Worm (Caenorhabditis elegans): ENCODE data around the gene pfs-2.

Gene pfs-2

DNA sequence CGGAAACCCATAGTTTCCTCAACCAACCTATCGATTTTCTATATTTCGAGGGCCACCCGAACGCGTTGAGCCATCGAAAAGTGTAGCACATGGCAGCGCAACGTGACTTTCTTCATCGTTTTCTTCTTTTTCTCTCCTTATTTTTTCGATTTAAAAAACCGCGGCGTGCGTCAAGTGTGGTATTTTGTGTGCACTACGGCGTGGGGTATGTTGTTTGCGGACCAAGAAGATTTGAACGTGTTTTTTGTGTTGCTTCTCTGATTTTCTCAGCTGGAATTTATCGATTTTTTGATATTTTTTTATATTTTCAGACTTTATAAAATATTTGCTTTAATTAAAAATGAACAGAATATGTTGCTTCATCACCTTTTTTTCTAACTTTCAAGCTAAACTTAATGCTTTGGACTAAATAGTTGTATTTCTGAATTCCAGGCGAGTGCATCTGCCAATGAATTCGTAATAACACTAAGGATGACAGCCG lies at the start of gene pfs-2, which contains the start of gene agl-1:
pfs-2 (plus strand) TSS at position 431 of the 481 bp plus-strand sequence.
agl-1 (minus strand) TSS at position 178 of the 481 bp plus-strand sequence.
- TF ChIP-seq unc-62 (GFP tag; optimal IDR thresholded peaks at IDR 0.05) (no peak), skn-1 (tag; optimal IDR thresholded peaks at IDR 0.05) (peak; percentile 84), lin-14 (GFP tag; optimal IDR thresholded peaks at IDR 0.05) (peak; percentile 80), egl-13 (tag; optimal IDR thresholded peaks at IDR 0.05) (peak; percentile 54), ceh-82 (tag; optimal IDR thresholded peaks at IDR 0.05) (peak; percentile 43 to 81 (median 65)), fkh-4 (tag; optimal IDR thresholded peaks at IDR 0.05; ENCODE audit: borderline replicate concordance) (no peak), alr-1 (tag; optimal IDR thresholded peaks at IDR 0.05; ENCODE audit: borderline replicate concordance) (no peak), unc-98 (GFP tag; IDR thresholded peaks at IDR 0.05) (no peak), lsy-2 (tag; optimal IDR thresholded peaks at IDR 0.05) (peak; percentile 91 to 94), dpl-1 (GFP tag; optimal IDR thresholded peaks at IDR 0.05) (peak; percentile 88 to 92 (median 92)), lir-3 (tag; optimal IDR thresholded peaks at IDR 0.05; ENCODE audit: poor library complexity) (no peak), fos-1 (tag; optimal IDR thresholded peaks at IDR 0.05) (peak; percentile 7), dsc-1 (tag; optimal IDR thresholded peaks at IDR 0.05) (peak; percentile 68), unc-86 (tag; optimal IDR thresholded peaks at IDR 0.05) (peak; percentile 31), Y116A8C.19 (tag; optimal IDR thresholded peaks at IDR 0.05; ENCODE audit: borderline replicate concordance) (no peak), aly-2 (tag; optimal IDR thresholded peaks at IDR 0.05) (no peak), F16B12.6 (tag; optimal IDR thresholded peaks at IDR 0.05) (peak; percentile 97), rnt-1 (tag; optimal IDR thresholded peaks at IDR 0.05) (peak; percentile 87), unc-130 (tag; optimal IDR thresholded peaks at IDR 0.05) (peak; percentile 60), ztf-11 (tag; optimal IDR thresholded peaks at IDR 0.05) (peak in 1 of 2 experiments; percentile 26), nhr-85 (tag) (peak; percentile 9), isw-1 (GFP tag; IDR thresholded peaks at IDR 0.05) (peak; percentile 38; the same call in 1 of the 2 replicates), elt-3 (tag; optimal IDR thresholded peaks at IDR 0.05) (peak in 1 of 6 experiments; percentile 34), ceh-88 (GFP tag; IDR thresholded peaks at IDR 0.05) (no peak), nhr-76 (tag; optimal IDR thresholded peaks at IDR 0.05) (no peak), C04F5.9 (tag; optimal IDR thresholded peaks at IDR 0.05) (peak; percentile 3), lin-13 (GFP tag; optimal IDR thresholded peaks at IDR 0.05) (peak; percentile 30), tbx-2 (tag; optimal IDR thresholded peaks at IDR 0.05) (peak; percentile 69), sptf-1 (tag; optimal IDR thresholded peaks at IDR 0.05) (no peak), nhr-20 (tag; optimal IDR thresholded peaks at IDR 0.05) (peak; percentile 56), pag-3 (tag; optimal IDR thresholded peaks at IDR 0.05; ENCODE audit: borderline replicate concordance, insufficient read depth) (no peak), irx-1 (tag; optimal IDR thresholded peaks at IDR 0.05) (peak; percentile 63), nhr-90 (tag; optimal IDR thresholded peaks at IDR 0.05; ENCODE audit: poor library complexity) (peak; percentile 52), swsn-7 (tag; optimal IDR thresholded peaks at IDR 0.05) (peak; percentile 69), unc-30 (tag; optimal IDR thresholded peaks at IDR 0.05) (no peak), nhr-71 (tag; optimal IDR thresholded peaks at IDR 0.05) (peak; percentile 83), sox-4 (tag; optimal IDR thresholded peaks at IDR 0.05) (no peak), mdl-1 (tag; optimal IDR thresholded peaks at IDR 0.05) (peak in 1 of 2 experiments; percentile 84), ztf-4 (tag; optimal IDR thresholded peaks at IDR 0.05) (peak; percentile 16), lin-35 (GFP tag; optimal IDR thresholded peaks at IDR 0.05) (peak; percentile 89 to 96), lin-39 (tag; optimal IDR thresholded peaks at IDR 0.05) (no peak), nhr-11 (tag; optimal IDR thresholded peaks at IDR 0.05) (peak; percentile 19), nhr-47 (tag; optimal IDR thresholded peaks at IDR 0.05) (peak; percentile 80), efl-1 (optimal IDR thresholded peaks at IDR 0.05) (peak; percentile 77 to 94), efl-1 (GFP tag; optimal IDR thresholded peaks at IDR 0.05 in 1 of 2) (peak; percentile 91 to 99), jun-1 (tag; optimal IDR thresholded peaks at IDR 0.05) (peak; percentile 33), ceh-63 (GFP tag; optimal IDR thresholded peaks at IDR 0.05) (no peak), ceh-8 (GFP tag; optimal IDR thresholded peaks at IDR 0.05) (no peak), zag-1 (tag; optimal IDR thresholded peaks at IDR 0.05) (no peak), xbp-1 (tag; optimal IDR thresholded peaks at IDR 0.05) (peak; percentile 66), nhr-77 (tag; optimal IDR thresholded peaks at IDR 0.05) (peak; percentile 73), C16A3.4 (tag; optimal IDR thresholded peaks at IDR 0.05) (peak; percentile 76)
